Fruit fly (Drosophila melanogaster) whole organism, embryonic: ENCODE data around the gene CG8369.
A peak's percentile ranks its signal among the peaks of the same experiment; 100 is the strongest.

Source experiments
- BEAF-32 ChIP-seq: fragments of 200-800 bp; sonication (Bioruptor generic); optimal IDR thresholded peaks from 3 replicates; lab custom pipeline; 2017; ENCODE audit warnings: missing biosample characterization, missing genetic modification characterization, mild to moderate bottlenecking, moderate library complexity, missing genetic modification reagents
- CG10267 ChIP-seq: fragments of 200-800 bp; sonication (Bioruptor generic); optimal IDR thresholded peaks from 2 replicates; lab custom pipeline; 2018; ENCODE audit warnings: missing biosample characterization, mild to moderate bottlenecking, missing genetic modification characterization, moderate library complexity
- CG12391 ChIP-seq: fragments of 200-800 bp; sonication (Bioruptor generic); optimal IDR thresholded peaks from 3 replicates; lab custom pipeline; 2018; ENCODE audit warnings: missing biosample characterization, mild to moderate bottlenecking, missing genetic modification characterization, moderate library complexity
- CG13775 ChIP-seq: fragments of 200-800 bp; sonication (Bioruptor generic); optimal IDR thresholded peaks from 3 replicates; lab custom pipeline; 2017; ENCODE audit warnings: missing biosample characterization, mild to moderate bottlenecking, missing genetic modification characterization
- CG14667 ChIP-seq: fragments of 200-800 bp; sonication (Bioruptor generic); IDR thresholded peaks from 2 replicates; pipeline ENCODE4 v1.3.6; 2022; ENCODE audit warnings: missing biosample characterization, missing genetic modification characterization
- CG15269 ChIP-seq: fragments of 200-800 bp; sonication (Bioruptor generic); optimal IDR thresholded peaks from 2 replicates; lab custom pipeline; 2018; ENCODE audit warnings: missing biosample characterization, mild to moderate bottlenecking, missing genetic modification characterization, moderate library complexity
- CG15479 ChIP-seq: fragments of 200-800 bp; sonication (Bioruptor generic); optimal IDR thresholded peaks from 3 replicates; lab custom pipeline; 2019; ENCODE audit warnings: missing biosample characterization, mild to moderate bottlenecking, missing genetic modification characterization, moderate library complexity
- CG17186 ChIP-seq: fragments of 200-800 bp; sonication (Bioruptor generic); optimal IDR thresholded peaks from 3 replicates; lab custom pipeline; 2017; ENCODE audit warnings: missing biosample characterization, missing genetic modification reagents, missing genetic modification characterization
- CG17359 ChIP-seq: fragments of 200-800 bp; sonication (Bioruptor generic); optimal IDR thresholded peaks from 3 replicates; lab custom pipeline; 2018; ENCODE audit warnings: missing biosample characterization, mild to moderate bottlenecking, missing genetic modification characterization, moderate library complexity
- CG18476 ChIP-seq: fragments of 200-800 bp; sonication (Bioruptor generic); optimal IDR thresholded peaks from 2 replicates; lab custom pipeline; 2016; ENCODE audit warnings: missing biosample characterization, mild to moderate bottlenecking, missing genetic modification characterization
- CG2712 ChIP-seq: fragments of 200-800 bp; optimal IDR thresholded peaks from 3 replicates; lab custom pipeline; 2019; ENCODE audit warnings: missing biosample characterization, mild to moderate bottlenecking, missing genetic modification characterization, moderate library complexity
- CG31388 ChIP-seq: fragments of 200-800 bp; sonication (Bioruptor generic); optimal IDR thresholded peaks from 2 replicates; lab custom pipeline; 2016; ENCODE audit warnings: missing biosample characterization, missing genetic modification characterization
- CG33557 ChIP-seq: fragments of 200-800 bp; sonication (Bioruptor generic); optimal IDR thresholded peaks from 2 replicates; lab custom pipeline; 2019; ENCODE audit warnings: missing biosample characterization, mild to moderate bottlenecking, missing genetic modification characterization, moderate library complexity
- CG3847 ChIP-seq: fragments of 200-800 bp; sonication (Bioruptor generic); IDR thresholded peaks from 2 replicates; pipeline ENCODE4 v1.3.6; 2022; ENCODE audit warnings: missing biosample characterization, missing genetic modification characterization
- CG4617 ChIP-seq: fragments of 200-800 bp; sonication (Bioruptor generic); optimal IDR thresholded peaks from 3 replicates; lab custom pipeline; 2016; ENCODE audit warnings: missing biosample characterization, missing genetic modification characterization, borderline replicate concordance
- CG7271 ChIP-seq: fragments of 200-800 bp; sonication (Bioruptor generic); optimal IDR thresholded peaks from 2 replicates; lab custom pipeline; 2018; ENCODE audit warnings: missing biosample characterization, mild to moderate bottlenecking, missing genetic modification characterization, moderate library complexity
- CG8944 ChIP-seq: fragments of 200-800 bp; sonication (Bioruptor generic); optimal IDR thresholded peaks from 3 replicates; lab custom pipeline; 2016; ENCODE audit warnings: missing biosample characterization, missing genetic modification characterization
- CTCF ChIP-seq: fragments of 200-800 bp; sonication (Bioruptor generic); optimal IDR thresholded peaks from 2 replicates; lab custom pipeline; 2017; ENCODE audit warnings: missing biosample characterization, mild to moderate bottlenecking, missing genetic modification characterization, moderate library complexity
- D19A ChIP-seq: fragments of 200-800 bp; optimal IDR thresholded peaks from 3 replicates; lab custom pipeline; 2019; ENCODE audit warnings: missing biosample characterization, mild to moderate bottlenecking, missing genetic modification characterization, moderate library complexity
- Hey ChIP-seq: fragments of 200-800 bp; sonication (Bioruptor generic); optimal IDR thresholded peaks from 3 replicates; lab custom pipeline; 2018; ENCODE audit warnings: missing biosample characterization, mild to moderate bottlenecking, missing genetic modification characterization
- MBD-R2 ChIP-seq: fragments of 200-800 bp; sonication (Bioruptor generic); IDR thresholded peaks from 2 replicates; pipeline ENCODE4 v1.3.6; 2022; ENCODE audit warnings: missing biosample characterization, missing genetic modification characterization
- MESR4 ChIP-seq: fragments of 200-800 bp; sonication (Bioruptor generic); optimal IDR thresholded peaks from 2 replicates; lab custom pipeline; 2018; ENCODE audit warnings: missing biosample characterization, mild to moderate bottlenecking, missing genetic modification characterization, moderate library complexity
- Med ChIP-seq: fragments of 200-800 bp; sonication (Bioruptor generic); peaks from one replicate; lab custom pipeline; 2016; ENCODE audit warnings: missing biosample characterization, missing genetic modification characterization, mild to moderate bottlenecking, inconsistent platforms, moderate library complexity
- Mrtf ChIP-seq: fragments of 200-800 bp; sonication (Bioruptor generic); IDR thresholded peaks from 3 replicates; pipeline ENCODE4 v1.3.6; 2022; ENCODE audit warnings: missing biosample characterization, missing genetic modification characterization
- Pdp1 ChIP-seq, 2 experiments: fragments of 200-800 bp; sonication (Bioruptor generic); optimal IDR thresholded peaks; 3 replicates each; lab custom pipeline; 2016; ENCODE audit warnings: missing biosample characterization in 2 of 2, missing genetic modification characterization in 2 of 2, mild to moderate bottlenecking in 1 of 2, moderate library complexity in 1 of 2
- Rfx ChIP-seq: fragments of 200-800 bp; sonication (Bioruptor generic); IDR thresholded peaks from 2 replicates; pipeline ENCODE4 v1.3.6; 2022; ENCODE audit warnings: missing biosample characterization, missing genetic modification characterization
- bbx ChIP-seq: fragments of 200-800 bp; sonication (Bioruptor generic); IDR thresholded peaks from 2 replicates; pipeline ENCODE4 v1.3.6; 2022; ENCODE audit warnings: missing biosample characterization, missing genetic modification characterization; ENCODE audit not compliant: partially characterized antibody
- crp ChIP-seq, 2 experiments: fragments of 200-800 bp; sonication (Bioruptor generic); optimal IDR thresholded peaks; 2 replicates in 1 of 2; 3 replicates in 1 of 2; lab custom pipeline; 2017; ENCODE audit warnings: missing biosample characterization in 2 of 2, missing genetic modification characterization in 2 of 2, mild to moderate bottlenecking in 1 of 2, moderate library complexity in 1 of 2
- da ChIP-seq: fragments of 200-800 bp; sonication (Bioruptor generic); optimal IDR thresholded peaks from 2 replicates; lab custom pipeline; 2016; ENCODE audit warnings: missing biosample characterization, missing genetic modification characterization
- fu2 ChIP-seq: fragments of 200-800 bp; sonication (Bioruptor generic); optimal IDR thresholded peaks from 2 replicates; lab custom pipeline; 2016; ENCODE audit warnings: missing biosample characterization, missing genetic modification characterization
- insv ChIP-seq, 2 experiments: fragments of 200-800 bp; sonication (Bioruptor generic); optimal IDR thresholded peaks; 3 replicates each; lab custom pipeline; 2016 to 2018; ENCODE audit warnings: missing biosample characterization in 2 of 2, missing genetic modification characterization in 2 of 2
- inv ChIP-seq: fragments of 200-800 bp; sonication (Bioruptor generic); IDR thresholded peaks from 2 replicates; pipeline ENCODE4 v1.3.6; 2022; ENCODE audit warnings: missing biosample characterization, missing genetic modification characterization; ENCODE audit not compliant: partially characterized antibody
- jumu ChIP-seq: fragments of 200-800 bp; sonication (Bioruptor generic); optimal IDR thresholded peaks from 3 replicates; lab custom pipeline; 2016; ENCODE audit warnings: missing biosample characterization, missing genetic modification characterization
- lbe ChIP-seq: fragments of 200-800 bp; sonication (Bioruptor generic); optimal IDR thresholded peaks from 2 replicates; lab custom pipeline; 2016; ENCODE audit warnings: missing biosample characterization, mild to moderate bottlenecking, missing genetic modification characterization
- lola ChIP-seq, 3 experiments: fragments of >200 bp in 2 of 3; fragments of 200-800 bp in 1 of 3; sonication (Bioruptor generic) in 1 of 3; optimal IDR thresholded peaks; 2 replicates each; lab custom pipeline; 2017 to 2019; ENCODE audit warnings: missing biosample characterization in 3 of 3, missing genetic modification characterization in 3 of 3, mild to moderate bottlenecking in 1 of 3, moderate library complexity in 1 of 3
- lov ChIP-seq, 2 experiments: fragments of 200-800 bp in 1 of 2; fragments of >200 bp in 1 of 2; sonication (Bioruptor generic) in 1 of 2; IDR thresholded peaks in 1 of 2; optimal IDR thresholded peaks in 1 of 2; 2 replicates in 1 of 2; 3 replicates in 1 of 2; pipeline versions ENCODE4 v1.3.6 to Lab custom; 2017 to 2022; ENCODE audit warnings: missing biosample characterization in 1 of 2, missing genetic modification characterization in 1 of 2
- luna ChIP-seq: fragments of 200-800 bp; sonication (Bioruptor generic); optimal IDR thresholded peaks from 2 replicates; lab custom pipeline; 2016; ENCODE audit warnings: missing biosample characterization, missing genetic modification characterization
- org-1 ChIP-seq: fragments of 200-800 bp; sonication (Bioruptor generic); optimal IDR thresholded peaks from 2 replicates; lab custom pipeline; 2017; ENCODE audit warnings: missing biosample characterization, missing genetic modification characterization
- shn ChIP-seq: fragments of 200-800 bp; sonication (Bioruptor generic); optimal IDR thresholded peaks from 3 replicates; lab custom pipeline; 2016; ENCODE audit warnings: missing biosample characterization, missing genetic modification characterization
- slou ChIP-seq: fragments of 200-800 bp; sonication (Bioruptor generic); optimal IDR thresholded peaks from 3 replicates; lab custom pipeline; 2016; ENCODE audit warnings: missing biosample characterization, missing genetic modification characterization
- tgo ChIP-seq: fragments of 200-800 bp; sonication (Bioruptor generic); IDR thresholded peaks from 3 replicates; pipeline ENCODE4 v1.3.6; 2022; ENCODE audit warnings: missing biosample characterization, missing genetic modification characterization
- tll ChIP-seq, 2 experiments: fragments of 200-800 bp in 1 of 2; fragments of >200 bp in 1 of 2; sonication (Bioruptor generic) in 1 of 2; optimal IDR thresholded peaks; 2 replicates each; lab custom pipeline; 2017 to 2019; ENCODE audit warnings: missing biosample characterization in 2 of 2, missing genetic modification characterization in 2 of 2, mild to moderate bottlenecking in 1 of 2, moderate library complexity in 1 of 2
- trem ChIP-seq: fragments of 200-800 bp; optimal IDR thresholded peaks from 3 replicates; lab custom pipeline; 2019; ENCODE audit warnings: missing biosample characterization, mild to moderate bottlenecking, missing genetic modification characterization, moderate library complexity
- twi ChIP-seq: fragments of 200-800 bp; optimal IDR thresholded peaks from 2 replicates; lab custom pipeline; 2019; ENCODE audit warnings: missing biosample characterization, mild to moderate bottlenecking, missing genetic modification characterization, moderate library complexity
- zen ChIP-seq: fragments of 200-800 bp; sonication (Bioruptor generic); optimal IDR thresholded peaks from 3 replicates; lab custom pipeline; 2018; ENCODE audit warnings: missing biosample characterization, mild to moderate bottlenecking, missing genetic modification characterization, moderate library complexity

Gene CG8369

DNA sequence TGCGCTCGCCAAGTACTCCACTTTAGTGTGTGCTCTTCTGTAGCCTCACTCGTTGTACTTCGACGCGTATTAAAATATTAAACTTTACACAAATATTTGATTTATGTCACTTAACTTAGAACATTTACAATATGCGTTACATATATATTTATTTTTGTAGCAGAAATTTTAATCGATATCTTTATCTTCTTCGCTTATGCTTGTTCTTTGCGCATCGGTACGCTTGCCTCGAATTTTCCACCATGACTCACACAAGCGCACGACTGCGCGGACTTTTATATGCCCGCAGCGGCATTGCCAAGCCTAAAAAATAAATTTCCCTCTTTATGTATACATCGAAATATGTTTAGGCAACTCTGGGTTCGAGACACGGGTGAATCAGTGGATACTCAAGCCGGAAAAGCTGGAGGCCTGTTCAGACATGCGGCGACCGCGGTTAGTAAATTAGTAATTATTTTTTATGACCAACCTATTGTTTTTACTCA is 1.3 kb upstream of the CG8369 start, which contains the start of gene aqz (continued):
- TF ChIP-seq CG17359 (tag; lab: Kevin White, UChicago) (peak; percentile 57), twi (tag; lab: Kevin White, UChicago) (peak; percentile 46), jumu (peak; percentile 51), CG18476 (peak; percentile 3), CG7271 (peak; percentile 40), bbx (GFP tag; lab: Robert Waterston, UW) (peak; percentile 66), BEAF-32 (peak; percentile 72), Rfx (GFP tag; lab: Robert Waterston, UW) (peak; percentile 74), zen (tag; lab: Kevin White, UChicago) (peak; percentile 80), tll (GFP tag; optimal IDR thresholded peaks at IDR 0.05; lab: Kevin White, UChicago) (peak in 1 of 2 experiments; percentile 6), CG31388 (no peak), fu2 (peak; percentile 58), CG8944 (GFP tag; lab: Kevin White, UChicago) (peak; percentile 51), CG17186 (peak; percentile 69)

DNA sequence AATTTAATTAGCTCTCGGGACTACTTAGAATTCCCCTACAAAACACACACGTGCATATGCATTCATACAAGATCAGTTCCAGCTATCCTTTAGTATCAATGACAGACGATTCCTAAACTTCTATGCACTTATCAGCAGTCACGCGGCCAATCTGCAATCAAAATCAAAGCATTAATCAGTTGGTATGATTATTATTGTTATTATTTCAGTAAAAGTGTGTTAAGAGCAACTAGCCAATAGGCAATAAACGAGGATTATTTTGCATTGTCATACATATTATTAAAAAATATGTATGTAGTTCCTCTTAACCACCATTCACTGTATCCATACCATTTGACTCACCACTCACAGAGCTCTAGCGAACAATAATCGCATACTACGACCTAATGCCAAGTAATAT is 1.1 kb downstream of the CG8369 start:
- TF ChIP-seq Med (GFP tag; lab: Kevin White, UChicago) (peak; percentile 36), org-1 (GFP tag; lab: Kevin White, UChicago) (no peak)
- TF ChIP-seq, all 482 proteins: peak for 1

DNA sequence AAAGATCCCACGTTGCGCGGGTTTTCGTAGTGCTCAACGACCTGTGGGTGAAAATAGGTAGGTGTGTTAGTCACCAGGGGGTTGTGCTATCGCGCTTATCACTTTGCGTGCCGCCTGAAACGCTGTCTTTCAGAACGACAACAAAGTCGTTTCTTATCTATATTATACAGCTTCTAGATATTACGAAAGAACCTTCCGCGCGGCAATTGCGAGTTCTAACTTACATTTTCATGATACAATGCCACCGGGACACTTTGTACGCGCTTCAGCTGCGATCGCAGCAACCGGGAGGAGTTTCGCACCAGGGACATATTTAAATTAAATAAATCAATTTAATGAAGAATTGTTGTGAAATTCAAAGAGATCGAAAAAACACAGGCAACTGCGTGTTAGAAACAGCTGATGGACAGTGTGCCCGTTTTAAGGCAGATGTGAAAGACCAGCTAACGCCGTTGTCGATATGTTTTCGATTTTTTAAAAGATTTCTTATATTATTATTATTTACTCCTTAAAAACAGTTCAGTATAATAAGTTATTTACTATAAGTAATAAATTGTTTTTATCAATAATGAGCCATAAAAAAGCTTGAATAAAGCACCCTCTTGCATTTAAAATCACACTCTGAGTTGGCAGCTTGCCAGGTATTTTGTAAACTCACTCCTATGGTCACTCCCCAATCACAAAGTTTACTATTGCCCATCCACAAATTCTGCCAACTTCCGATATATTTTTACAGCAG is 2.1 kb downstream of the CG8369 start, which contains the start of the genes IscU and CG8379:
Gene IscU, minus strand, starts transcription at position 417 of the 739 bp plus-strand sequence.
Gene CG8379, plus strand, starts transcription at position 651 of the 739 bp plus-strand sequence.
- TF ChIP-seq tgo (GFP tag; lab: Robert Waterston, UW) (no peak), CG17186 (no peak), trem (tag; lab: Kevin White, UChicago) (peak; percentile 98), CG12391 (tag; lab: Kevin White, UChicago) (peak; percentile 45), CG15269 (tag; lab: Kevin White, UChicago) (no peak), CG4617 (GFP tag; lab: Kevin White, UChicago) (peak; percentile 62), CG33557 (peak; percentile 36), CG2712 (tag; lab: Kevin White, UChicago) (peak; percentile 56), CG10267 (peak; percentile 52), lov (optimal IDR thresholded peaks at IDR 0.05; lab: Kevin White, UChicago) (no peak), lov (GFP tag; IDR thresholded peaks at IDR 0.05; lab: Robert Waterston, UW) (no peak), slou (no peak), insv (GFP tag; optimal IDR thresholded peaks at IDR 0.05; lab: Kevin White, UChicago) (peak in 1 of 2 experiments; percentile 3), MESR4 (GFP tag; lab: Kevin White, UChicago) (peak; percentile 71), shn (GFP tag; lab: Kevin White, UChicago) (no peak), CG15479 (GFP tag; lab: Kevin White, UChicago) (peak; percentile 57), da (GFP tag; lab: Kevin White, UChicago) (no peak), lbe (GFP tag; lab: Kevin White, UChicago) (peak; percentile 39), Mrtf (no peak), CTCF (peak; percentile 23), Pdp1 (GFP tag; optimal IDR thresholded peaks at IDR 0.05; lab: Kevin White, UChicago) (peak in 1 of 2 experiments; percentile 86), CG14667 (GFP tag; lab: Robert Waterston, UW) (no peak), D19A (tag; lab: Kevin White, UChicago) (peak; percentile 42), luna (GFP tag; lab: Kevin White, UChicago) (no peak), Hey (tag; lab: Kevin White, UChicago) (no peak), MBD-R2 (peak; percentile 77), CG13775 (peak; percentile 29), CG3847 (peak; percentile 40; the same call in 1 of the 2 replicates), lola (GFP tag; optimal IDR thresholded peaks at IDR 0.05; lab: Kevin White, UChicago) (peak in 1 of 3 experiments; percentile 18), inv (GFP tag; lab: Robert Waterston, UW) (peak; percentile 54), crp (GFP tag; optimal IDR thresholded peaks at IDR 0.05; lab: Kevin White, UChicago) (peak; percentile 45 to 93)
